Worm (Caenorhabditis elegans) whole organism, late embryonic: ENCODE measurements around the gene srlf-23.

Experiments used
- T23F11.4 ChIP-seq: fragments of 200-800 bp; sonication (Bioruptor generic); optimal IDR thresholded peaks from 2 replicates; lab custom pipeline; 2018; ENCODE audit warnings: mild to moderate bottlenecking, missing genetic modification characterization, missing compliant biosample characterization
- ama-1 ChIP-seq: fragments of 150-350 bp; optimal IDR thresholded peaks from 2 replicates; lab custom pipeline; 2014
- ets-4 ChIP-seq: sonication (generic microtip); optimal IDR thresholded peaks from 2 replicates; lab custom pipeline; 2016; ENCODE audit warnings: missing genetic modification characterization, missing compliant biosample characterization
- fkh-10 ChIP-seq: fragments of 150-350 bp; optimal IDR thresholded peaks from 2 replicates; lab custom pipeline; 2014; ENCODE audit warnings: missing biosample characterization, missing genetic modification reagents, missing genetic modification characterization
- madf-2 ChIP-seq: sonication (generic microtip); optimal IDR thresholded peaks from 2 replicates; lab custom pipeline; 2017; ENCODE audit warnings: missing genetic modification characterization, missing compliant biosample characterization
- mec-3 ChIP-seq: sonication (generic microtip); optimal IDR thresholded peaks from 2 replicates; lab custom pipeline; 2016; ENCODE audit warnings: borderline replicate concordance, missing genetic modification characterization, missing compliant biosample characterization
- nhr-11 ChIP-seq: fragments of 150-350 bp; optimal IDR thresholded peaks from 2 replicates; lab custom pipeline; 2014; ENCODE audit warnings: missing biosample characterization, missing genetic modification characterization
- pqm-1 ChIP-seq: sonication (generic microtip); optimal IDR thresholded peaks from 2 replicates; lab custom pipeline; 2016; ENCODE audit warnings: missing genetic modification characterization, missing compliant biosample characterization
- rnt-1 ChIP-seq: sonication (generic microtip); optimal IDR thresholded peaks from 2 replicates; lab custom pipeline; 2016; ENCODE audit warnings: missing genetic modification characterization, missing compliant biosample characterization
- sdc-2 ChIP-seq: sonication (generic microtip); optimal IDR thresholded peaks from 2 replicates; lab custom pipeline; 2016; ENCODE audit warnings: missing genotype, missing genetic modification characterization, missing compliant biosample characterization
- sox-4 ChIP-seq: sonication (generic microtip); optimal IDR thresholded peaks from 2 replicates; lab custom pipeline; 2017; ENCODE audit warnings: mild to moderate bottlenecking, missing genetic modification characterization, inconsistent platforms, missing compliant biosample characterization
- tbx-2 ChIP-seq: sonication (generic microtip); optimal IDR thresholded peaks from 2 replicates; lab custom pipeline; 2016; ENCODE audit warnings: missing genetic modification characterization, missing compliant biosample characterization
- unc-55 ChIP-seq: sonication (generic microtip); optimal IDR thresholded peaks from 2 replicates; lab custom pipeline; 2017; ENCODE audit warnings: missing biosample characterization, missing genetic modification reagents, missing genetic modification characterization
- zip-5 ChIP-seq: sonication (generic microtip); optimal IDR thresholded peaks from 2 replicates; lab custom pipeline; 2016; ENCODE audit warnings: missing genetic modification characterization, missing compliant biosample characterization

DNA sequence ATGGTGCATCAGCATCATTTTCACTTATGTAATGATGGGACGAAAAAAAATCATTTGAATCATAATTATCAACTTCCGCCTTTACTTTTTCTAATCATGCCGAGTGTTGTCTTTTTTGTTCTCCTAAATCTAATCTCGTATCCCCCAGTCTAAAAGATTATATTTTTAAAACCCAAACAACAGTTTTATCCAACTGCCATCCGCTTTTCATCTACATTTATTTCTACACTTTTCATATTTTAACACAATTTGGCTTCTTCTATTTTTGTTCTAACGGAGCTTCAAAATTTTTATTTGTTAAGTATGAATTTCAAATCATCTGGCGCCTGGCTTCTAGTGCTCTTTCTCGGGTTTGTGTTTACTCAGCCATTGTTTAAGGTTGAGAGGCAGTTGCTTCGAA lies 41.2 kb downstream of the srlf-23 start, which contains the start of gene K09C6.3:
- TF ChIP-seq sox-4 (no peak), ets-4 (tag; lab: Kevin White, UChicago) (no peak), ama-1 (no peak), madf-2 (tag; lab: Kevin White, UChicago) (no peak), tbx-2 (no peak), pqm-1 (tag; lab: Kevin White, UChicago) (no peak), unc-55 (GFP tag; lab: Kevin White, UChicago) (no peak), nhr-11 (no peak), zip-5 (no peak), mec-3 (tag; lab: Kevin White, UChicago) (no peak), sdc-2 (tag; lab: Kevin White, UChicago) (no peak), rnt-1 (tag; lab: Kevin White, UChicago) (no peak), fkh-10 (GFP tag; lab: Kevin White, UChicago) (no peak), T23F11.4 (GFP tag; lab: Kevin White, UChicago) (no peak)
